Worm (Caenorhabditis elegans) whole organism, early embryonic: Measurements from ENCODE around the gene his-3.

Experiments
- F13C5.2 ChIP-seq: sonication (generic microtip); optimal IDR thresholded peaks from 2 replicates; lab custom pipeline; 2017; ENCODE audit warnings: mild to moderate bottlenecking, missing genetic modification characterization, inconsistent platforms, missing compliant biosample characterization
- ama-1 ChIP-seq: fragments of 150-350 bp; optimal IDR thresholded peaks from 2 replicates; lab custom pipeline; 2014
- scrt-1 ChIP-seq: fragments of 200-800 bp; sonication (Bioruptor generic); IDR thresholded peaks from 2 replicates; pipeline ENCODE4 v1.3.6; 2022; ENCODE audit warnings: missing genetic modification characterization, missing compliant biosample characterization

- TF ChIP-seq scrt-1 (GFP tag; lab: Robert Waterston, UW) (no peak), ama-1 (lab: Kevin White, UChicago) (no peak), F13C5.2 (tag; lab: Kevin White, UChicago) (no peak)
Measured at ce11 chrV:16023051-16023450, 17.6 kb upstream of the his-3 start, which contains the start of gene cwc-15.
